Fruit fly (Drosophila melanogaster) whole organism: ENCODE data around the gene ovm.

Experiments
- CG8478 ChIP-seq: fragments of >200 bp; optimal IDR thresholded peaks from 2 replicates; lab custom pipeline; 2018; ENCODE audit warnings: inconsistent platforms
- Dll ChIP-seq: fragments of >200 bp; optimal IDR thresholded peaks from 2 replicates; lab custom pipeline; 2017
- EcR ChIP-seq, 2 experiments: fragments of >200 bp; optimal IDR thresholded peaks; 2 replicates each; lab custom pipeline; 2017; ENCODE audit warnings: missing biosample characterization in 2 of 2, missing genetic modification characterization in 2 of 2, missing genetic modification reagents in 2 of 2
- pan ChIP-seq: fragments of >200 bp; optimal IDR thresholded peaks from 2 replicates; lab custom pipeline; 2017
- psq ChIP-seq: fragments of >200 bp; optimal IDR thresholded peaks from 2 replicates; lab custom pipeline; 2017
- usp ChIP-seq: fragments of >200 bp; optimal IDR thresholded peaks from 2 replicates; lab custom pipeline; 2017; ENCODE audit warnings: missing biosample characterization, missing genetic modification characterization, mixed read lengths

dm6 chr2L:121456-121831 lies 19.3 kb downstream of the ovm start, which contains the start of gene CG4822:
- TF ChIP-seq pan (lab: Kevin White, UChicago) (no peak), psq (no peak), EcR (GFP tag; optimal IDR thresholded peaks at IDR 0.05; lab: Kevin White, UChicago) (peak in 1 of 2 experiments; percentile 91), CG8478 (lab: Kevin White, UChicago) (no peak), usp (no peak), Dll (no peak)
